Worm (Caenorhabditis elegans) whole organism, L4 larva: Measurements from ENCODE around the gene nlp-46.

Experiments used
- F49E8.2 ChIP-seq: sonication (generic microtip); optimal IDR thresholded peaks from 2 replicates; lab custom pipeline; 2016; ENCODE audit warnings: missing compliant biosample characterization, mild to moderate bottlenecking, missing genetic modification characterization, borderline replicate concordance
- R02D3.7 ChIP-seq: fragments of 150-350 bp; sonication (generic microtip); optimal IDR thresholded peaks from 3 replicates; lab custom pipeline; 2014; ENCODE audit warnings: missing biosample characterization, missing genetic modification characterization
- aha-1 ChIP-seq: fragments of 150-350 bp; peaks from one replicate; lab custom pipeline; 2014; ENCODE audit warnings: missing biosample characterization, missing genetic modification characterization
- arid-1 ChIP-seq: fragments of 200-800 bp; sonication (Bioruptor generic); conservative IDR thresholded peaks from 2 replicates; pipeline ENCODE4 v1.3.6; 2022; ENCODE audit warnings: missing genetic modification reagents, missing genetic modification characterization, missing compliant biosample characterization
- ceh-20 ChIP-seq: fragments of 200-800 bp; sonication (Bioruptor generic); IDR thresholded peaks from 2 replicates; pipeline ENCODE4 v1.3.6; 2022; ENCODE audit warnings: missing genetic modification reagents, missing genetic modification characterization, missing compliant biosample characterization
- ceh-62 ChIP-seq: sonication (generic microtip); optimal IDR thresholded peaks from 2 replicates; lab custom pipeline; 2017; ENCODE audit warnings: missing biosample characterization, missing genetic modification characterization
- ces-1 ChIP-seq: fragments of 150-350 bp; sonication (generic microtip); optimal IDR thresholded peaks from 4 replicates; lab custom pipeline; 2014; ENCODE audit warnings: missing biosample characterization, missing genetic modification reagents, missing genetic modification characterization
- daf-12 ChIP-seq: fragments of 150-350 bp; optimal IDR thresholded peaks from 2 replicates; lab custom pipeline; 2014; ENCODE audit warnings: missing biosample characterization, missing genetic modification reagents, missing genetic modification characterization
- daf-16 ChIP-seq, 3 experiments: sonication (generic microtip); optimal IDR thresholded peaks; 2 replicates each; lab custom pipeline; 2016 to 2017; ENCODE audit warnings: missing genetic modification characterization in 3 of 3, missing genetic modification reagents in 3 of 3, mild to moderate bottlenecking in 2 of 3, missing compliant biosample characterization in 2 of 3, missing biosample characterization in 1 of 3, moderate library complexity in 1 of 3
- dmd-6 ChIP-seq: fragments of 200-800 bp; sonication (Bioruptor generic); IDR thresholded peaks from 2 replicates; pipeline ENCODE4 v1.3.6; 2022; ENCODE audit warnings: missing genetic modification reagents, missing genetic modification characterization, missing compliant biosample characterization
- dmd-9 ChIP-seq: fragments of 200-800 bp; sonication (Bioruptor generic); IDR thresholded peaks from 2 replicates; pipeline ENCODE4 v1.3.6; 2022; ENCODE audit warnings: missing genetic modification reagents, missing genetic modification characterization, missing compliant biosample characterization
- dpl-1 ChIP-seq: fragments of 150-350 bp; optimal IDR thresholded peaks from 2 replicates; lab custom pipeline; 2014; ENCODE audit warnings: missing biosample characterization, missing genetic modification reagents, missing genetic modification characterization
- dve-1 ChIP-seq: sonication (generic microtip); optimal IDR thresholded peaks from 2 replicates; lab custom pipeline; 2017; ENCODE audit warnings: antibody characterized with exemption, mild to moderate bottlenecking, missing genetic modification characterization, missing compliant biosample characterization; ENCODE audit not compliant: insufficient read depth
- fkh-10 ChIP-seq: fragments of 150-350 bp; optimal IDR thresholded peaks from 2 replicates; lab custom pipeline; 2014; ENCODE audit warnings: missing biosample characterization, missing genetic modification reagents, missing genetic modification characterization
- fos-1 ChIP-seq: fragments of 150-350 bp; optimal IDR thresholded peaks from 2 replicates; lab custom pipeline; 2014; ENCODE audit warnings: missing biosample characterization, missing genetic modification characterization
- gei-8 ChIP-seq: fragments of 200-800 bp; sonication (Bioruptor generic); optimal IDR thresholded peaks from 2 replicates; lab custom pipeline; 2018; ENCODE audit warnings: mild to moderate bottlenecking, missing genetic modification characterization, missing compliant biosample characterization
- hlh-11 ChIP-seq: fragments of 200-800 bp; sonication (Bioruptor generic); optimal IDR thresholded peaks from 2 replicates; lab custom pipeline; 2018; ENCODE audit warnings: mild to moderate bottlenecking, missing genetic modification characterization, missing compliant biosample characterization
- hlh-30 ChIP-seq: sonication (generic microtip); optimal IDR thresholded peaks from 2 replicates; lab custom pipeline; 2017; ENCODE audit warnings: antibody characterized with exemption, mild to moderate bottlenecking, missing genetic modification characterization, missing compliant biosample characterization; ENCODE audit not compliant: insufficient read depth
- hmg-1.1 ChIP-seq: fragments of 200-800 bp; sonication (Bioruptor generic); IDR thresholded peaks from 2 replicates; pipeline ENCODE4 v1.3.6; 2022; ENCODE audit warnings: missing genetic modification reagents, missing genetic modification characterization, missing compliant biosample characterization
- lin-38 ChIP-seq: fragments of 200-800 bp; sonication (Bioruptor generic); IDR thresholded peaks from 2 replicates; pipeline ENCODE4 v1.3.6; 2022; ENCODE audit warnings: missing genetic modification reagents, missing genetic modification characterization, missing compliant biosample characterization
- lin-39 ChIP-seq: fragments of 150-350 bp; optimal IDR thresholded peaks from 2 replicates; lab custom pipeline; 2014; ENCODE audit warnings: missing biosample characterization, missing genetic modification reagents, missing genetic modification characterization
- lsy-2 ChIP-seq, 2 experiments: fragments of 150-350 bp in 1 of 2; sonication (generic microtip) in 1 of 2; optimal IDR thresholded peaks; 2 replicates each; lab custom pipeline; 2014 to 2017; ENCODE audit warnings: missing biosample characterization in 2 of 2, missing genetic modification characterization in 2 of 2
- madf-9 ChIP-seq: fragments of 200-800 bp; sonication (Bioruptor generic); conservative IDR thresholded peaks from 2 replicates; pipeline ENCODE4 v1.3.6; 2022; ENCODE audit warnings: missing genetic modification reagents, missing genetic modification characterization, missing compliant biosample characterization
- mdl-1 ChIP-seq, 2 experiments: fragments of 150-350 bp in 1 of 2; sonication (generic microtip) in 1 of 2; optimal IDR thresholded peaks; 2 replicates each; lab custom pipeline; 2014 to 2017; ENCODE audit warnings: missing biosample characterization in 2 of 2, missing genetic modification characterization in 2 of 2
- mep-1 ChIP-seq: fragments of 150-350 bp; sonication (generic microtip); optimal IDR thresholded peaks from 3 replicates; lab custom pipeline; 2014; ENCODE audit warnings: missing biosample characterization, missing genetic modification characterization
- mxl-2 ChIP-seq: fragments of 200-800 bp; sonication (Bioruptor generic); conservative IDR thresholded peaks from 2 replicates; pipeline ENCODE4 v1.3.6; 2022; ENCODE audit warnings: missing genetic modification reagents, missing genetic modification characterization, missing compliant biosample characterization
- nhr-102 ChIP-seq: sonication (generic microtip); optimal IDR thresholded peaks from 2 replicates; lab custom pipeline; 2016; ENCODE audit warnings: mild to moderate bottlenecking, missing genetic modification characterization, moderate library complexity, missing compliant biosample characterization
- nhr-11 ChIP-seq: fragments of 150-350 bp; optimal IDR thresholded peaks from 2 replicates; lab custom pipeline; 2014; ENCODE audit warnings: missing biosample characterization, missing genetic modification characterization
- nhr-237 ChIP-seq: sonication (generic microtip); optimal IDR thresholded peaks from 2 replicates; lab custom pipeline; 2017; ENCODE audit warnings: missing biosample characterization, missing genetic modification characterization
- nhr-25 ChIP-seq: sonication (generic microtip); optimal IDR thresholded peaks from 2 replicates; lab custom pipeline; 2017; ENCODE audit warnings: missing genetic modification characterization, mild to moderate bottlenecking, missing compliant biosample characterization, antibody characterized with exemption, moderate library complexity, borderline replicate concordance; ENCODE audit not compliant: insufficient read depth
- nhr-28 ChIP-seq: fragments of 150-350 bp; optimal IDR thresholded peaks from 2 replicates; lab custom pipeline; 2014; ENCODE audit warnings: missing biosample characterization, missing genetic modification characterization
- nhr-41 ChIP-seq: fragments of 200-800 bp; sonication (Bioruptor generic); IDR thresholded peaks from 2 replicates; pipeline ENCODE4 v1.3.6; 2022; ENCODE audit warnings: missing genetic modification reagents, missing genetic modification characterization, missing compliant biosample characterization
- nhr-48 ChIP-seq: sonication (generic microtip); optimal IDR thresholded peaks from 2 replicates; lab custom pipeline; 2016; ENCODE audit warnings: mild to moderate bottlenecking, missing genetic modification characterization, missing compliant biosample characterization
- nhr-6 ChIP-seq: fragments of 150-350 bp; optimal IDR thresholded peaks from 2 replicates; lab custom pipeline; 2014; ENCODE audit warnings: missing biosample characterization, missing genetic modification characterization
- pqm-1 ChIP-seq: sonication (generic microtip); optimal IDR thresholded peaks from 2 replicates; lab custom pipeline; 2017; ENCODE audit warnings: missing biosample characterization, missing genetic modification characterization
- set-16 ChIP-seq: fragments of 200-800 bp; sonication (Bioruptor generic); IDR thresholded peaks from 2 replicates; pipeline ENCODE4 v1.3.6; 2022; ENCODE audit warnings: missing genetic modification reagents, missing genetic modification characterization, missing compliant biosample characterization
- snpc-1.2 ChIP-seq: fragments of 200-800 bp; sonication (Bioruptor generic); IDR thresholded peaks from 2 replicates; pipeline ENCODE4 v1.3.6; 2022; ENCODE audit warnings: missing genetic modification reagents, missing genetic modification characterization, missing compliant biosample characterization
- snpc-4 ChIP-seq: fragments of 150-350 bp; optimal IDR thresholded peaks from 2 replicates; lab custom pipeline; 2014; ENCODE audit warnings: missing biosample characterization, missing genetic modification characterization
- tag-97 ChIP-seq: fragments of 200-800 bp; sonication (Bioruptor generic); IDR thresholded peaks from 2 replicates; pipeline ENCODE4 v1.3.6; 2022; ENCODE audit warnings: missing genetic modification characterization, missing compliant biosample characterization
- tra-1 ChIP-seq: fragments of 200-800 bp; sonication (Bioruptor generic); IDR thresholded peaks from 2 replicates; pipeline ENCODE4 v1.3.6; 2022; ENCODE audit warnings: missing genetic modification reagents, missing genetic modification characterization, missing compliant biosample characterization
- unc-62 ChIP-seq, 3 experiments: fragments of 150-350 bp in 1 of 3; sonication (generic microtip); optimal IDR thresholded peaks in 2 of 3; peaks in 1 of 3; 1 replicate in 1 of 3; 2 replicates in 2 of 3; lab custom pipeline; 2014 to 2017; ENCODE audit warnings: missing biosample characterization in 3 of 3, missing genetic modification characterization in 3 of 3, missing genetic modification reagents in 3 of 3, missing genotype in 1 of 3
- zfp-2 ChIP-seq: sonication (generic microtip); optimal IDR thresholded peaks from 2 replicates; lab custom pipeline; 2016; ENCODE audit warnings: mild to moderate bottlenecking, missing genetic modification characterization, missing compliant biosample characterization

The nlp-46 gene

DNA sequence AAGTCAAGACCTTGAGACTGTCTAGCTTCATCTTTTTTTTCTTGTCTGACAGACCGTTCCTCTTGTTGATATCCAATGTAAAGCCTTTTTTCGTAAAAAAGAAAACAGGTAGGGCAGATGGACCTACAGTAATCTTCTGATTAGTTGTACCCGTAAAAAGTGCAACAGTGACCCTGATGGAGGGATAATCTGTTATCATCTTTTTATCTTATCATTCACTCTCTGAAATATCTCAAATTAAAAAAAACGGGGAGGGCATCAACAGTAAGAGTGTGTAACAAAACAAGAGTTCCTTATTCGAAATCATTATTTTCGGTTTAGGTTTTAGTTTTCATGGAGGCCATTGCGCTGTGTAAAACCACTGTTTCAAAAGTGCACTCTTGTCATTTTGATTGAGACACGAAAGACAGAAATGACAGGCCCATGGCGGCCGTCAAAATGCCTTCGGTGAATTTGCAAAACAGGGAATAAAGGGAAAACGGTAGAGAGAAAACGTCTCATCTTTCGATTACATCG, 27.6 kb upstream of the nlp-46 start:
- TF ChIP-seq nhr-48 (tag; lab: Kevin White, UChicago) (peak; percentile 68), mep-1 (tag; lab: Kevin White, UChicago) (peak; percentile 3), nhr-25 (tag; lab: Kevin White, UChicago) (peak; percentile 72), lsy-2 (tag; optimal IDR thresholded peaks at IDR 0.05; lab: Kevin White, UChicago) (peak in 1 of 2 experiments; percentile 46), daf-16 (GFP tag; optimal IDR thresholded peaks at IDR 0.05; lab: Kevin White, UChicago) (no peak), daf-16 (tag; optimal IDR thresholded peaks at IDR 0.05; lab: Kevin White, UChicago) (no peak), unc-62 (GFP tag; optimal IDR thresholded peaks at IDR 0.05 in 1 of 2; lab: Kevin White, UChicago) (peak in 1 of 2 experiments; percentile 98), unc-62 (tag; optimal IDR thresholded peaks at IDR 0.05; lab: Kevin White, UChicago) (no peak), ceh-62 (tag; lab: Kevin White, UChicago) (no peak), hlh-11 (peak; percentile 56), dmd-6 (GFP tag; lab: Robert Waterston, UW) (peak; percentile 49; the same call in 1 of the 2 replicates)

DNA sequence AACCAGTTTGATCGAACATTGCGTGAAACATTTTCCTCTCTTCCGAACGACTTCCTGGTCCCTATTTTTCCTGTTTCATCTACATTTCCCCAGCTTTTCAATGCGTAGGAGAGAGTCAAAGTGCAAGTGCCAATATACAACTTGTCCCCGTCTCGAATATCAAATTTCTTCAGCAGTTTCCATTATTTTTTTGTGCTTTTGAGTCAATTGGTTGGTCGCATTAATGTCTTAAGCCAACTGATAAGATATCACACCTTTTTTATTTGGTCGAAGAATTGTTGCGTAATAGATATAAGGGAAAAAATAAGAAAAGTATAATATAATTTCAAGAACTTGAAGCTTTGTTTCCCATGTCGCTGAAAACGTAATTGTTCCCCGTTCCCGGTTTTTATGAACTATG, 26.3 kb upstream of the nlp-46 start:
- TF ChIP-seq dmd-6 (GFP tag; lab: Robert Waterston, UW) (peak; percentile 45; the same call in 1 of the 2 replicates), nhr-28 (tag; lab: Kevin White, UChicago) (peak; percentile 14), pqm-1 (tag; lab: Kevin White, UChicago) (peak; percentile 42), aha-1 (tag; lab: Kevin White, UChicago) (peak; percentile 75), dve-1 (tag; lab: Kevin White, UChicago) (peak; percentile 19), lin-38 (no peak), hlh-30 (tag; lab: Kevin White, UChicago) (no peak), snpc-1.2 (no peak), set-16 (GFP tag; lab: Robert Waterston, UW) (no peak), daf-16 (GFP tag; optimal IDR thresholded peaks at IDR 0.05; lab: Kevin White, UChicago) (no peak), daf-16 (tag; optimal IDR thresholded peaks at IDR 0.05; lab: Kevin White, UChicago) (peak; percentile 54), F49E8.2 (tag; lab: Kevin White, UChicago) (no peak), mxl-2 (no peak), hlh-11 (peak; percentile 10), nhr-6 (tag; lab: Kevin White, UChicago) (no peak)

- no peak for TF ChIP-seq dpl-1 (GFP tag; lab: Kevin White, UChicago)
- TF ChIP-seq nhr-11 (tag; lab: Kevin White, UChicago) = peak; percentile 42
- TF ChIP-seq nhr-48 (tag; lab: Kevin White, UChicago) = peak; percentile 26
- TF ChIP-seq daf-12 = no peak
These were observed 25.0 kb upstream of the nlp-46 start for ce11 chrV:12531084-12531483.

DNA sequence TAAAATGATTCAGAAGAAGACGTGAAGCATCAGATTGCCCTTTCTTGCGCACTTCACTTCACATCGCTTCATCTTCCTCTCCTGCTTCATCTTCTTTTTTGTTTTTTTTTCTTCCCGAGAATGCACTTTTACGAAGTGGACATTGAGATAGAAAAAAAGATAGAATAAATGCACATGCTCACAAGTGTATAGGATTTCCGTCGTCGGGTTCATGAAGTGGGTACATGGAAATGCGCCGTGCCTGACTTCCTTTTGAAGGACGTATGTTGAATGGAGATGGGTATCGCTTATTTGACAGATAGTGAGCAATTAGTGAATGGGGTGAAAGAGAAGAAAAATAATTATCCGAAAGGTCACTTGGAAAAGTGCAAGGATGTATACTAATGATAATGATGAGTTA, 24.0 kb upstream of the nlp-46 start:
- TF ChIP-seq snpc-4 = no peak
- peak; percentile 20 for TF ChIP-seq aha-1 (tag; lab: Kevin White, UChicago)
- peak; percentile 33 for TF ChIP-seq hlh-30 (tag; lab: Kevin White, UChicago)
- TF ChIP-seq arid-1 (GFP tag; lab: Robert Waterston, UW) = no peak
- no peak for TF ChIP-seq lin-39 (tag; lab: Kevin White, UChicago)
- no peak for TF ChIP-seq F49E8.2 (tag; lab: Kevin White, UChicago)
- no peak for TF ChIP-seq nhr-6 (tag; lab: Kevin White, UChicago)
- TF ChIP-seq R02D3.7 = no peak
- no peak for TF ChIP-seq gei-8 (GFP tag; lab: Kevin White, UChicago)
- no peak for TF ChIP-seq dmd-9 (GFP tag; lab: Robert Waterston, UW)
- TF ChIP-seq hlh-11 = no peak
- TF ChIP-seq nhr-41 (GFP tag; lab: Robert Waterston, UW) = no peak
- no peak for TF ChIP-seq tra-1 (GFP tag; lab: Robert Waterston, UW)
- no peak for TF ChIP-seq madf-9 (GFP tag; lab: Robert Waterston, UW)
- TF ChIP-seq ceh-20 (GFP tag; lab: Robert Waterston, UW) = 0 out of 2 replicates have a peak, but pooled peaks have one; percentile 24
- no peak for TF ChIP-seq nhr-237 (tag; lab: Kevin White, UChicago)
- peak in 1 of 2 experiments; percentile 27 for TF ChIP-seq mdl-1 (tag; optimal IDR thresholded peaks at IDR 0.05; lab: Kevin White, UChicago)
- TF ChIP-seq hmg-1.1 (GFP tag; lab: Robert Waterston, UW) = no peak
- no peak for TF ChIP-seq ces-1
- no peak for TF ChIP-seq tag-97 (GFP tag; lab: Robert Waterston, UW)
- no peak for TF ChIP-seq fkh-10 (GFP tag; lab: Kevin White, UChicago)
- no peak for TF ChIP-seq nhr-102 (tag; lab: Kevin White, UChicago)
- TF ChIP-seq fos-1 (tag; lab: Kevin White, UChicago) = no peak
- TF ChIP-seq zfp-2 (tag; lab: Kevin White, UChicago) = no peak
- TF ChIP-seq daf-16 (GFP tag; optimal IDR thresholded peaks at IDR 0.05; lab: Kevin White, UChicago) = no peak
- no peak for TF ChIP-seq daf-16 (tag; optimal IDR thresholded peaks at IDR 0.05; lab: Kevin White, UChicago)
